Fruit fly (Drosophila melanogaster) whole organism, prepupa: ENCODE results near the gene Mekk1.

Experiments
- Blimp-1 ChIP-seq: fragments of 200-800 bp; sonication (Bioruptor generic); optimal IDR thresholded peaks from 3 replicates; lab custom pipeline; 2017; ENCODE audit warnings: missing biosample characterization, missing genetic modification characterization, mild to moderate bottlenecking, moderate library complexity, missing genetic modification reagents
- CG10631 ChIP-seq: fragments of 200-800 bp; sonication (Bioruptor generic); optimal IDR thresholded peaks from 2 replicates; lab custom pipeline; 2016; ENCODE audit warnings: missing biosample characterization, missing genetic modification characterization
- CG10669 ChIP-seq: fragments of 200-800 bp; sonication (Bioruptor generic); optimal IDR thresholded peaks from 3 replicates; lab custom pipeline; 2018; ENCODE audit warnings: missing biosample characterization, mild to moderate bottlenecking, missing genetic modification characterization, moderate library complexity
- CG11762 ChIP-seq: fragments of 200-800 bp; sonication (Bioruptor generic); optimal IDR thresholded peaks from 3 replicates; lab custom pipeline; 2016; ENCODE audit warnings: missing biosample characterization, missing genetic modification characterization; ENCODE audit not compliant: insufficient read depth
- CG11902 ChIP-seq: fragments of 200-800 bp; sonication (Bioruptor generic); optimal IDR thresholded peaks from 3 replicates; lab custom pipeline; 2016; ENCODE audit warnings: missing biosample characterization, missing genetic modification characterization
- CG15336 ChIP-seq: fragments of 200-800 bp; sonication (Bioruptor generic); IDR thresholded peaks from 2 replicates; pipeline ENCODE4 v1.3.6; 2022; ENCODE audit warnings: missing biosample characterization, missing genetic modification characterization
- CG1621 ChIP-seq: fragments of 200-800 bp; sonication (Bioruptor generic); optimal IDR thresholded peaks from 3 replicates; lab custom pipeline; 2018; ENCODE audit warnings: missing biosample characterization, mild to moderate bottlenecking, missing genetic modification characterization
- CG3032 ChIP-seq: fragments of 200-800 bp; optimal IDR thresholded peaks from 2 replicates; lab custom pipeline; 2019; ENCODE audit warnings: missing biosample characterization, mild to moderate bottlenecking, missing genetic modification characterization, moderate library complexity
- CG31627 ChIP-seq: fragments of 200-800 bp; sonication (Bioruptor generic); optimal IDR thresholded peaks from 3 replicates; lab custom pipeline; 2016; ENCODE audit warnings: missing biosample characterization, missing genetic modification characterization
- CG32006 ChIP-seq: fragments of 200-800 bp; sonication (Bioruptor generic); optimal IDR thresholded peaks from 3 replicates; lab custom pipeline; 2017; ENCODE audit warnings: missing biosample characterization, mild to moderate bottlenecking, missing genetic modification characterization
- CG3919 ChIP-seq: fragments of 200-800 bp; sonication (Bioruptor generic); optimal IDR thresholded peaks from 3 replicates; lab custom pipeline; 2016; ENCODE audit warnings: missing biosample characterization, missing genetic modification characterization
- CG4318 ChIP-seq: fragments of 200-800 bp; sonication (Bioruptor generic); optimal IDR thresholded peaks from 3 replicates; lab custom pipeline; 2017; ENCODE audit warnings: missing biosample characterization, mild to moderate bottlenecking, missing genetic modification characterization
- CG6163 ChIP-seq: fragments of 200-800 bp; sonication (Bioruptor generic); IDR thresholded peaks from 3 replicates; pipeline ENCODE4 v1.3.6; 2022; ENCODE audit warnings: missing biosample characterization, missing genetic modification characterization
- CG6276 ChIP-seq: fragments of 200-800 bp; sonication (Bioruptor generic); optimal IDR thresholded peaks from 2 replicates; lab custom pipeline; 2017; ENCODE audit warnings: missing biosample characterization, mild to moderate bottlenecking, missing genetic modification characterization
- CG6808 ChIP-seq: fragments of 200-800 bp; sonication (Bioruptor generic); optimal IDR thresholded peaks from 3 replicates; lab custom pipeline; 2017; ENCODE audit warnings: missing biosample characterization, missing genetic modification characterization, mild to moderate bottlenecking, moderate library complexity, missing genetic modification reagents
- CG6854 ChIP-seq: fragments of 200-800 bp; sonication (Bioruptor generic); optimal IDR thresholded peaks from 2 replicates; lab custom pipeline; 2017; ENCODE audit warnings: missing biosample characterization, mild to moderate bottlenecking, missing genetic modification characterization
- CG7368 ChIP-seq: fragments of 200-800 bp; sonication (Bioruptor generic); optimal IDR thresholded peaks from 3 replicates; lab custom pipeline; 2016; ENCODE audit warnings: missing biosample characterization, missing genetic modification characterization
- CG8119 ChIP-seq: fragments of 200-800 bp; sonication (Bioruptor generic); IDR thresholded peaks from 3 replicates; pipeline ENCODE4 v1.3.6; 2022; ENCODE audit warnings: missing biosample characterization, missing genetic modification characterization
- CG9139 ChIP-seq: fragments of 200-800 bp; sonication (Bioruptor generic); optimal IDR thresholded peaks from 3 replicates; lab custom pipeline; 2017; ENCODE audit warnings: missing biosample characterization, mild to moderate bottlenecking, missing genetic modification characterization
- Eip75B ChIP-seq: fragments of 200-800 bp; sonication (Bioruptor generic); optimal IDR thresholded peaks from 3 replicates; lab custom pipeline; 2016; ENCODE audit warnings: missing biosample characterization, missing genetic modification characterization
- Eip78C ChIP-seq: fragments of 200-800 bp; sonication (Bioruptor generic); peaks from one replicate; lab custom pipeline; 2016; ENCODE audit warnings: missing biosample characterization, missing genetic modification characterization
- Eip93F ChIP-seq: fragments of 200-800 bp; sonication (Bioruptor generic); optimal IDR thresholded peaks from 2 replicates; lab custom pipeline; 2016; ENCODE audit warnings: missing biosample characterization, mild to moderate bottlenecking, missing genetic modification characterization
- Ets21C ChIP-seq: fragments of 200-800 bp; sonication (Bioruptor generic); optimal IDR thresholded peaks from 3 replicates; lab custom pipeline; 2016; ENCODE audit warnings: missing biosample characterization, missing genetic modification characterization
- Gug ChIP-seq: fragments of 200-800 bp; sonication (Bioruptor generic); IDR thresholded peaks from 2 replicates; pipeline ENCODE4 v1.3.6; 2022; ENCODE audit warnings: missing biosample characterization, missing genetic modification characterization
- Hr38 ChIP-seq: sonication (Bioruptor generic); optimal IDR thresholded peaks from 2 replicates; lab custom pipeline; 2016; ENCODE audit warnings: missing biosample characterization, missing genetic modification characterization
- Hr39 ChIP-seq: fragments of 200-800 bp; sonication (Bioruptor generic); optimal IDR thresholded peaks from 2 replicates; lab custom pipeline; 2016; ENCODE audit warnings: missing biosample characterization, missing genetic modification characterization
- Hr4 ChIP-seq: fragments of 200-800 bp; sonication (Bioruptor generic); optimal IDR thresholded peaks from 3 replicates; lab custom pipeline; 2016; ENCODE audit warnings: missing biosample characterization, missing genetic modification characterization
- Lpt ChIP-seq: fragments of 200-800 bp; sonication (Bioruptor generic); optimal IDR thresholded peaks from 3 replicates; lab custom pipeline; 2016; ENCODE audit warnings: missing biosample characterization, missing genetic modification characterization
- OdsH ChIP-seq: fragments of 200-800 bp; sonication (Bioruptor generic); optimal IDR thresholded peaks from 3 replicates; lab custom pipeline; 2016; ENCODE audit warnings: missing biosample characterization, missing genetic modification characterization
- Sox102F ChIP-seq: fragments of 200-800 bp; sonication (Bioruptor generic); optimal IDR thresholded peaks from 2 replicates; lab custom pipeline; 2016; ENCODE audit warnings: missing biosample characterization, mild to moderate bottlenecking, missing genetic modification characterization
- Sox14 ChIP-seq: fragments of 200-800 bp; sonication (Bioruptor generic); optimal IDR thresholded peaks from 3 replicates; lab custom pipeline; 2016; ENCODE audit warnings: missing biosample characterization, missing genetic modification characterization
- Sox15 ChIP-seq: fragments of 200-800 bp; sonication (Bioruptor generic); optimal IDR thresholded peaks from 3 replicates; lab custom pipeline; 2016; ENCODE audit warnings: missing biosample characterization, missing genetic modification characterization
- achi ChIP-seq: fragments of 200-800 bp; sonication (Bioruptor generic); optimal IDR thresholded peaks from 3 replicates; lab custom pipeline; 2016; ENCODE audit warnings: missing biosample characterization, missing genetic modification characterization
- acj6 ChIP-seq: fragments of 200-800 bp; sonication (Bioruptor generic); optimal IDR thresholded peaks from 3 replicates; lab custom pipeline; 2016; ENCODE audit warnings: missing biosample characterization, missing genetic modification characterization
- cyc ChIP-seq: fragments of 200-800 bp; sonication (Bioruptor generic); optimal IDR thresholded peaks from 3 replicates; lab custom pipeline; 2016; ENCODE audit warnings: missing biosample characterization, missing genetic modification characterization
- dac ChIP-seq: fragments of 200-800 bp; sonication (Bioruptor generic); optimal IDR thresholded peaks from 2 replicates; lab custom pipeline; 2017; ENCODE audit warnings: missing biosample characterization, mild to moderate bottlenecking, missing genetic modification characterization
- dsx ChIP-seq: fragments of 200-800 bp; optimal IDR thresholded peaks from 3 replicates; lab custom pipeline; 2019; ENCODE audit warnings: missing biosample characterization, mild to moderate bottlenecking, missing genetic modification characterization, moderate library complexity; ENCODE audit not compliant: poor library complexity, severe bottlenecking
- eg ChIP-seq: fragments of 200-800 bp; sonication (Bioruptor generic); IDR thresholded peaks from 3 replicates; pipeline ENCODE4 v1.3.6; 2022; ENCODE audit warnings: missing biosample characterization, missing genetic modification characterization
- esn ChIP-seq: fragments of 200-800 bp; sonication (Bioruptor generic); optimal IDR thresholded peaks from 2 replicates; lab custom pipeline; 2016; ENCODE audit warnings: missing biosample characterization, mild to moderate bottlenecking, missing genetic modification characterization, moderate library complexity
- fd59A ChIP-seq: fragments of 200-800 bp; sonication (Bioruptor generic); optimal IDR thresholded peaks from 2 replicates; lab custom pipeline; 2017; ENCODE audit warnings: missing biosample characterization, mild to moderate bottlenecking, missing genetic modification characterization, missing genetic modification reagents
- fd85E ChIP-seq: fragments of 200-800 bp; sonication (Bioruptor generic); optimal IDR thresholded peaks from 3 replicates; lab custom pipeline; 2016; ENCODE audit warnings: missing biosample characterization, missing genetic modification characterization
- fkh ChIP-seq: fragments of 200-800 bp; sonication (Bioruptor generic); optimal IDR thresholded peaks from 3 replicates; lab custom pipeline; 2017; ENCODE audit warnings: missing biosample characterization, mild to moderate bottlenecking, missing genetic modification characterization, moderate library complexity
- net ChIP-seq: fragments of 200-800 bp; sonication (Bioruptor generic); optimal IDR thresholded peaks from 3 replicates; lab custom pipeline; 2016; ENCODE audit warnings: missing biosample characterization, missing genetic modification characterization
- pdm3 ChIP-seq: fragments of 200-800 bp; sonication (Bioruptor generic); optimal IDR thresholded peaks from 3 replicates; lab custom pipeline; 2016; ENCODE audit warnings: missing biosample characterization, missing genetic modification characterization
- salr ChIP-seq, 2 experiments: fragments of 200-800 bp; sonication (Bioruptor generic); optimal IDR thresholded peaks; 3 replicates each; lab custom pipeline; 2016 to 2018; ENCODE audit warnings: missing biosample characterization in 2 of 2, missing genetic modification characterization in 2 of 2, mild to moderate bottlenecking in 1 of 2
- ss ChIP-seq, 2 experiments: fragments of 200-800 bp; sonication (Bioruptor generic); optimal IDR thresholded peaks; 2 replicates in 1 of 2; 3 replicates in 1 of 2; lab custom pipeline; 2017 to 2018; ENCODE audit warnings: mild to moderate bottlenecking in 2 of 2, missing biosample characterization in 2 of 2, missing genetic modification characterization in 2 of 2, moderate library complexity in 1 of 2
- svp ChIP-seq: fragments of 200-800 bp; sonication (Bioruptor generic); peaks from one replicate; lab custom pipeline; 2016; ENCODE audit warnings: missing biosample characterization, missing genetic modification characterization
- vri ChIP-seq: fragments of 200-800 bp; sonication (Bioruptor generic); optimal IDR thresholded peaks from 3 replicates; lab custom pipeline; 2016; ENCODE audit warnings: missing biosample characterization, mild to moderate bottlenecking, missing genetic modification characterization

The Mekk1 gene

dm6 chr3R:18787237-18787636 is 43.8 kb upstream of the Mekk1 start (continued):
- TF ChIP-seq dac (GFP tag; lab: Kevin White, UChicago): no peak
- TF ChIP-seq esn (GFP tag; lab: Kevin White, UChicago): peak; percentile 48
- peak; percentile 10 for TF ChIP-seq CG4318
- TF ChIP-seq vri: no peak
- TF ChIP-seq CG8119 (GFP tag; lab: Robert Waterston, UW): peak; percentile 72
- TF ChIP-seq CG3919 (GFP tag; lab: Kevin White, UChicago): peak; percentile 89
- TF ChIP-seq CG11762: peak; percentile 66
- TF ChIP-seq CG9139 (GFP tag; lab: Kevin White, UChicago): no peak
- peak; percentile 39 for TF ChIP-seq Hr4
- TF ChIP-seq CG1621: no peak
- TF ChIP-seq CG3032 (tag; lab: Kevin White, UChicago): peak; percentile 54
- TF ChIP-seq CG6276 (GFP tag; lab: Kevin White, UChicago): peak; percentile 69
- peak; percentile 42 for TF ChIP-seq Blimp-1
- peak; percentile 85 for TF ChIP-seq cyc
- peak; percentile 38 for TF ChIP-seq CG31627
- TF ChIP-seq Ets21C: no peak
- TF ChIP-seq Sox102F (GFP tag; lab: Kevin White, UChicago): peak; percentile 46
- peak; percentile 34; the same call in 1 of the 2 replicates for TF ChIP-seq Gug (GFP tag; lab: Robert Waterston, UW)
- TF ChIP-seq acj6 (GFP tag; lab: Kevin White, UChicago): peak; percentile 45
- peak; percentile 46 for TF ChIP-seq CG32006 (GFP tag; lab: Kevin White, UChicago)
- peak; percentile 78 for TF ChIP-seq svp (GFP tag; lab: Kevin White, UChicago)
- peak; percentile 45 for TF ChIP-seq CG10631 (GFP tag; lab: Kevin White, UChicago)
- peak; percentile 83 for TF ChIP-seq CG6163 (GFP tag; lab: Robert Waterston, UW)
- peak; percentile 73 for TF ChIP-seq Lpt (GFP tag; lab: Kevin White, UChicago)
- TF ChIP-seq OdsH: peak; percentile 44
- peak; percentile 72 for TF ChIP-seq CG10669
- peak; percentile 27 for TF ChIP-seq achi
- no peak for TF ChIP-seq Sox15 (GFP tag; lab: Kevin White, UChicago)
- TF ChIP-seq ss (GFP tag; optimal IDR thresholded peaks at IDR 0.05; lab: Kevin White, UChicago): no peak
- peak; percentile 59 for TF ChIP-seq CG6854
- TF ChIP-seq Hr38: no peak
- TF ChIP-seq CG15336 (GFP tag; lab: Robert Waterston, UW): peak; percentile 52
- peak; percentile 33 for TF ChIP-seq Hr39 (GFP tag; lab: Kevin White, UChicago)

- TF ChIP-seq salr (GFP tag; optimal IDR thresholded peaks at IDR 0.05; lab: Kevin White, UChicago) (no peak), CG6808 (GFP tag; lab: Kevin White, UChicago) (no peak), net (GFP tag; lab: Kevin White, UChicago) (no peak), svp (GFP tag; lab: Kevin White, UChicago) (peak; percentile 53), fd59A (GFP tag; lab: Kevin White, UChicago) (no peak), Sox14 (GFP tag; lab: Kevin White, UChicago) (no peak), CG11762 (no peak), fd85E (no peak), pdm3 (GFP tag; lab: Kevin White, UChicago) (no peak), Blimp-1 (peak; percentile 59), fkh (GFP tag; lab: Kevin White, UChicago) (peak; percentile 50), CG7368 (GFP tag; lab: Kevin White, UChicago) (no peak), achi (no peak), CG10669 (no peak), Eip75B (GFP tag; lab: Kevin White, UChicago) (no peak), eg (GFP tag; lab: Robert Waterston, UW) (no peak), dsx (no peak), CG3032 (tag; lab: Kevin White, UChicago) (no peak), CG9139 (GFP tag; lab: Kevin White, UChicago) (no peak), Eip78C (GFP tag; lab: Kevin White, UChicago) (peak; percentile 59), vri (no peak), Ets21C (no peak), CG31627 (no peak), Eip93F (GFP tag; lab: Kevin White, UChicago) (no peak), Gug (GFP tag; lab: Robert Waterston, UW) (no peak), CG11902 (GFP tag; lab: Kevin White, UChicago) (no peak), acj6 (GFP tag; lab: Kevin White, UChicago) (no peak), CG8119 (GFP tag; lab: Robert Waterston, UW) (no peak), dac (GFP tag; lab: Kevin White, UChicago) (no peak)
Observed at dm6 chr3R:18785741-18786140, 42.3 kb upstream of the Mekk1 start.
